Worm (Caenorhabditis elegans) whole organism, L2 larva: ENCODE measurements around the gene mcm-3.

ENCODE experiments used
- C34F6.9 ChIP-seq: fragments of 150-350 bp; optimal IDR thresholded peaks from 2 replicates; lab custom pipeline; 2014; ENCODE audit warnings: missing biosample characterization, missing genetic modification characterization
- F13H6.1 ChIP-seq: sonication (generic microtip); optimal IDR thresholded peaks from 2 replicates; lab custom pipeline; 2016; ENCODE audit warnings: missing genetic modification characterization, missing compliant biosample characterization
- R02D3.7 ChIP-seq: fragments of 150-350 bp; optimal IDR thresholded peaks from 2 replicates; lab custom pipeline; 2014; ENCODE audit warnings: missing biosample characterization, missing genetic modification characterization
- Y55F3AM.14 ChIP-seq: fragments of 200-800 bp; sonication (Bioruptor generic); optimal IDR thresholded peaks from 2 replicates; lab custom pipeline; 2018; ENCODE audit warnings: mild to moderate bottlenecking, missing genetic modification characterization, missing compliant biosample characterization
- ZK546.5 ChIP-seq: sonication (generic microtip); optimal IDR thresholded peaks from 2 replicates; lab custom pipeline; 2017; ENCODE audit warnings: missing biosample characterization, missing genetic modification characterization
- alr-1 ChIP-seq: fragments of 150-350 bp; optimal IDR thresholded peaks from 2 replicates; lab custom pipeline; 2014; ENCODE audit warnings: missing biosample characterization, missing genetic modification characterization
- aly-2 ChIP-seq: fragments of 150-350 bp; optimal IDR thresholded peaks from 2 replicates; lab custom pipeline; 2014; ENCODE audit warnings: missing biosample characterization, missing genetic modification characterization
- ama-1 ChIP-seq: fragments of 150-350 bp; optimal IDR thresholded peaks from 2 replicates; lab custom pipeline; 2018; ENCODE audit warnings: inconsistent platforms
- blmp-1 ChIP-seq: sonication (generic microtip); optimal IDR thresholded peaks from 2 replicates; lab custom pipeline; 2017; ENCODE audit warnings: missing genetic modification characterization, mild to moderate bottlenecking, missing compliant biosample characterization, antibody characterized with exemption, moderate library complexity; ENCODE audit not compliant: insufficient read depth
- ceh-16 ChIP-seq: fragments of 150-350 bp; optimal IDR thresholded peaks from 2 replicates; lab custom pipeline; 2014; ENCODE audit warnings: missing biosample characterization, missing genetic modification characterization
- ceh-82 ChIP-seq: fragments of 150-350 bp; optimal IDR thresholded peaks from 2 replicates; lab custom pipeline; 2014; ENCODE audit warnings: missing biosample characterization, missing genetic modification characterization
- crh-2 ChIP-seq: sonication (generic microtip); optimal IDR thresholded peaks from 2 replicates; lab custom pipeline; 2017; ENCODE audit warnings: missing biosample characterization, missing genetic modification characterization
- dmd-4 ChIP-seq: sonication (generic microtip); optimal IDR thresholded peaks from 2 replicates; lab custom pipeline; 2017; ENCODE audit warnings: missing biosample characterization, missing genetic modification characterization
- egl-27 ChIP-seq: sonication (generic microtip); optimal IDR thresholded peaks from 3 replicates; lab custom pipeline; 2017; ENCODE audit warnings: missing biosample characterization, missing genetic modification reagents, missing genetic modification characterization
- elt-1 ChIP-seq: fragments of 150-350 bp; optimal IDR thresholded peaks from 2 replicates; lab custom pipeline; 2014; ENCODE audit warnings: missing biosample characterization, missing genetic modification characterization
- elt-3 ChIP-seq: sonication (generic microtip); optimal IDR thresholded peaks from 2 replicates; lab custom pipeline; 2017; ENCODE audit warnings: missing biosample characterization, missing genetic modification characterization
- gmeb-1 ChIP-seq: fragments of 150-350 bp; optimal IDR thresholded peaks from 2 replicates; lab custom pipeline; 2014; ENCODE audit warnings: missing biosample characterization, missing genetic modification characterization
- lin-11 ChIP-seq: fragments of 150-350 bp; sonication (generic microtip); optimal IDR thresholded peaks from 2 replicates; lab custom pipeline; 2014; ENCODE audit warnings: missing biosample characterization, missing genetic modification characterization, inconsistent platforms, mixed read lengths
- lin-13 ChIP-seq: fragments of 150-350 bp; optimal IDR thresholded peaks from 2 replicates; lab custom pipeline; 2014; ENCODE audit warnings: missing biosample characterization, missing genetic modification reagents, missing genetic modification characterization
- lsy-2 ChIP-seq, 2 experiments: fragments of 150-350 bp in 1 of 2; sonication (generic microtip) in 1 of 2; optimal IDR thresholded peaks; 2 replicates each; lab custom pipeline; 2014 to 2017; ENCODE audit warnings: missing biosample characterization in 2 of 2, missing genetic modification characterization in 2 of 2
- mab-5 ChIP-seq: fragments of 150-350 bp; optimal IDR thresholded peaks from 2 replicates; lab custom pipeline; 2014; ENCODE audit warnings: missing biosample characterization, missing genetic modification characterization
- mbf-1 ChIP-seq: sonication (generic microtip); optimal IDR thresholded peaks from 2 replicates; lab custom pipeline; 2017; ENCODE audit warnings: missing biosample characterization, missing genetic modification characterization
- mdl-1 ChIP-seq, 2 experiments: fragments of 150-350 bp in 1 of 2; sonication (generic microtip) in 1 of 2; optimal IDR thresholded peaks; 2 replicates each; lab custom pipeline; 2017; ENCODE audit warnings: missing biosample characterization in 2 of 2, missing genetic modification characterization in 2 of 2
- nhr-10 ChIP-seq: sonication (generic microtip); optimal IDR thresholded peaks from 2 replicates; lab custom pipeline; 2017; ENCODE audit warnings: missing biosample characterization, missing genetic modification characterization
- nhr-11 ChIP-seq: fragments of 150-350 bp; optimal IDR thresholded peaks from 2 replicates; lab custom pipeline; 2014; ENCODE audit warnings: missing biosample characterization, missing genetic modification characterization
- nhr-12 ChIP-seq: fragments of 150-350 bp; optimal IDR thresholded peaks from 2 replicates; lab custom pipeline; 2014; ENCODE audit warnings: missing biosample characterization, missing genetic modification characterization
- nhr-21 ChIP-seq: fragments of 150-350 bp; optimal IDR thresholded peaks from 2 replicates; lab custom pipeline; 2014; ENCODE audit warnings: missing biosample characterization, missing genetic modification characterization
- nhr-23 ChIP-seq: fragments of 150-350 bp; optimal IDR thresholded peaks from 2 replicates; lab custom pipeline; 2014; ENCODE audit warnings: missing biosample characterization, missing genetic modification reagents, missing genetic modification characterization
- nhr-237 ChIP-seq: fragments of 150-350 bp; optimal IDR thresholded peaks from 2 replicates; lab custom pipeline; 2014; ENCODE audit warnings: missing biosample characterization, missing genetic modification characterization
- nhr-25 ChIP-seq: fragments of 150-350 bp; sonication (generic microtip); optimal IDR thresholded peaks from 3 replicates; lab custom pipeline; 2014; ENCODE audit warnings: missing biosample characterization, missing genetic modification characterization
- nhr-6 ChIP-seq: fragments of 150-350 bp; optimal IDR thresholded peaks from 2 replicates; lab custom pipeline; 2014; ENCODE audit warnings: missing biosample characterization, missing genetic modification characterization
- nhr-77 ChIP-seq: fragments of 150-350 bp; optimal IDR thresholded peaks from 2 replicates; lab custom pipeline; 2014; ENCODE audit warnings: missing biosample characterization, missing genetic modification characterization
- peb-1 ChIP-seq: fragments of 150-350 bp; optimal IDR thresholded peaks from 2 replicates; lab custom pipeline; 2014; ENCODE audit warnings: missing biosample characterization, missing genetic modification characterization
- sem-4 ChIP-seq: fragments of 150-350 bp; optimal IDR thresholded peaks from 2 replicates; lab custom pipeline; 2014; ENCODE audit warnings: missing biosample characterization, missing genetic modification reagents, missing genetic modification characterization
- skn-1 ChIP-seq: sonication (generic microtip); optimal IDR thresholded peaks from 2 replicates; lab custom pipeline; 2017; ENCODE audit warnings: missing biosample characterization, missing genetic modification characterization
- sma-3 ChIP-seq: sonication (generic microtip); optimal IDR thresholded peaks from 2 replicates; lab custom pipeline; 2016; ENCODE audit warnings: missing genetic modification reagents, missing genetic modification characterization, missing compliant biosample characterization
- sma-9 ChIP-seq, 2 experiments: fragments of 150-350 bp in 1 of 2; sonication (generic microtip) in 1 of 2; optimal IDR thresholded peaks; 2 replicates each; lab custom pipeline; 2014 to 2016; ENCODE audit warnings: missing genetic modification characterization in 2 of 2, mild to moderate bottlenecking in 1 of 2, missing biosample characterization in 1 of 2, missing compliant biosample characterization in 1 of 2, missing genetic modification reagents in 1 of 2, moderate library complexity in 1 of 2
- snpc-4 ChIP-seq: fragments of 150-350 bp; optimal IDR thresholded peaks from 2 replicates; lab custom pipeline; 2014; ENCODE audit warnings: missing biosample characterization, missing genetic modification characterization
- unc-39 ChIP-seq: fragments of 150-350 bp; optimal IDR thresholded peaks from 2 replicates; lab custom pipeline; 2014; ENCODE audit warnings: missing biosample characterization, missing genetic modification characterization
- unc-55 ChIP-seq: fragments of 150-350 bp; sonication (generic microtip); optimal IDR thresholded peaks from 3 replicates; lab custom pipeline; 2014; ENCODE audit warnings: missing biosample characterization, missing genetic modification reagents, missing genetic modification characterization
- zag-1 ChIP-seq: fragments of 150-350 bp; optimal IDR thresholded peaks from 2 replicates; lab custom pipeline; 2014; ENCODE audit warnings: missing biosample characterization, missing genetic modification characterization
- ztf-1 ChIP-seq: fragments of 200-800 bp; sonication (Bioruptor generic); conservative IDR thresholded peaks from 2 replicates; pipeline ENCODE4 v1.3.6; 2022; ENCODE audit warnings: missing genetic modification characterization, missing compliant biosample characterization
- ztf-11 ChIP-seq: sonication (generic microtip); optimal IDR thresholded peaks from 2 replicates; lab custom pipeline; 2017; ENCODE audit warnings: missing biosample characterization, missing genetic modification characterization
- ztf-4 ChIP-seq: fragments of 150-350 bp; optimal IDR thresholded peaks from 2 replicates; lab custom pipeline; 2014; ENCODE audit warnings: missing biosample characterization, missing genetic modification characterization

mcm-3 gene

DNA sequence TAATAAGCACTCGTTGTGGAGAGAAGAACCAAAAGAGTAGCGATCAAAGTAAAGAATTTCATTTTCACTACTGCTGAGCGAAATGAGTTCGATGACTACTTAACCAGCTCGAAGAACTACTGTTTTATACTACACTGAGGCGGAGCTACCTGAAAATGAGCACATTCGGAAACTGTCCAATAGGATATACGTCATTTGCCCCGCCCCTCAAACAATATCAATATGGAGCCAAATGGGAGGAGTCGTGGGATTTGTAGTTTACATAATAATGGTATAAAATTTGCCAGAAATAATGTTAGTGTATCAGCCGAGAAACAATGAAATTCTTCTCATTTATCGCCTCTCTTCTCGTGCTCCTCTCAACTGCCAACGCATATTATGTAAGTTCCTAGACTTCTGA is 30.0 kb upstream of the mcm-3 start, which contains the start of the genes C01G10.5 and C01G10.4:
Gene C01G10.5, minus strand, starts transcription at position 101 of the 400 bp plus-strand sequence.
Gene C01G10.4, plus strand, starts transcription at position 303 of the 400 bp plus-strand sequence.
- TF ChIP-seq zag-1 (no peak), ceh-82 (tag; lab: Kevin White, UChicago) (no peak), ztf-1 (GFP tag; lab: Robert Waterston, UW) (no peak), elt-3 (no peak), peb-1 (tag; lab: Kevin White, UChicago) (no peak), ztf-4 (tag; lab: Kevin White, UChicago) (no peak), mbf-1 (no peak), unc-39 (tag; lab: Kevin White, UChicago) (no peak), mdl-1 (tag; optimal IDR thresholded peaks at IDR 0.05; lab: Kevin White, UChicago) (no peak), snpc-4 (no peak), lin-11 (tag; lab: Kevin White, UChicago) (no peak)

DNA sequence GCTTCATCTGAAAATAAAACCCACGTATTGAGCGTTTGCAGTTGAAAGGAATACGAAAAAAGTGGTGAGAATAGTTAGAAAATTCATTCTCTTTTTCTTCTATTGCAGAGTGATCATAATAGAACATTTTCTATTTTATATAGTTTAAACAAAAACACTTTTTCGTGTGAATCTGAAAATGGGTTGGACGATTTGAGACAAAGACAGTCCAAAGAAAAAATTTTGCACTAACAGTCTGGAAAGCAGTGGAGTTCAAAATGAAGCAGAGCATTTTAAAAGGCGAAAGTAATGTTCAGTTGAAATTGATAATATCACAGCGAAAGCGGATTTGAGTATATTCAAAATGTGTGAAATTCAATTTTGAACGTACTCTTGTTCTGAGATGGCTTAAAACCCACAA is 29.2 kb upstream of the mcm-3 start, which contains the start of gene C01G10.18:
Gene C01G10.18, minus strand, starts transcription at position 101 of the 400 bp plus-strand sequence.
- TF ChIP-seq ama-1 (lab: Kevin White, UChicago) (no peak), mab-5 (tag; lab: Kevin White, UChicago) (no peak), F13H6.1 (tag; lab: Kevin White, UChicago) (no peak), lsy-2 (tag; optimal IDR thresholded peaks at IDR 0.05; lab: Kevin White, UChicago) (no peak)

DNA sequence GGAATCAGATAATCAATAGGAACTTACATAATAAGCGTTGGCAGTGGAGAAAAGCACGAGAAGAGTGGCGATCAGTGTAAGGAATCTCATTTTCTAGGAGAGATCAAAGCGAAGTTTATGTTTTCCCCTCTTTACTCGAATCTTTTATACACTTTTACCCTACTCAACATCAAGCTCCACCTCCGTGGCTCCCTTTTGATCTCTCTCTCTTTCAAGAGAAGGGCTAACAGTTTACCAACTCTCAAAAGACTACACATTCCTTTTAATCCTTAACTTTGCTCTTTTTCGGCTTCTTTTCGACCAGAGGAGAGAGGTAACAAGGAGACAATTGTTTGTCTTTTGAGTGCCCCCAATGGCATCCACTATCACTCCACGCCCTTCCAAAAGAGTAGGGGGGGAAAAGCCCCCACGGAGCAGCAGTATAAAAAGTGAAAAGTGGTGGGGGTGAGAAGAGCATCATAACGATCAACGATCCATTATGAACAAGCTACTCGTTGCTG is 27.9 kb upstream of the mcm-3 start, which contains the start of the genes C01G10.15 and C01G10.6:
Gene C01G10.15, minus strand, starts transcription at position 101 of the 500 bp plus-strand sequence.
Gene C01G10.6, plus strand, starts transcription at position 450 of the 500 bp plus-strand sequence.
- TF ChIP-seq nhr-237 (tag; lab: Kevin White, UChicago) (no peak), sma-9 (GFP tag; optimal IDR thresholded peaks at IDR 0.05; lab: Kevin White, UChicago) (peak; percentile 0), sma-9 (tag; optimal IDR thresholded peaks at IDR 0.05; lab: Kevin White, UChicago) (no peak)

DNA sequence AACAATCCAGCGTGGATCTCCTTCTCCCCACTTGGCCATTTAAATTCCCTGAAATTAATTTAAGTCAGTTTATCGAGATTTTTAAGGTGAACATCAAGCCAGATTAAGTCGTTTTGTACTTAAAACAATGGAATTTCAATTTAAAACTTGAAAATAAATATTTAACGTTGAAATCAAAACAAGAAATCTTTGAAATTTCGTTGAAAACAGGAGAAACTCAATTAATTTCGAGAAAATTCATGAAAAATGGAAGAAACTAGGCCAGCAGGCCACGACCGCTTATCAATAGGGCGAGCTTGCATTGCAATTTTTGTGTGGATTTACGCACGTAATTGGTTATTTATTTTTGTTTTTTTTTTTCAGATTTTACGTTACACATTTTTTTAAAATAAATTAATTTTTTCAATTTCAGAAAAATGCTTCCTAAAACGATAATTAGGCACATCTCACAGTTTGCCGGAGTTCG is 26.0 kb upstream of the mcm-3 start, which contains the start of the genes ahsa-1 and C01G10.7:
Gene ahsa-1, minus strand, starts transcription at position 51 of the 466 bp plus-strand sequence.
Gene C01G10.7, plus strand, starts transcription at position 413 of the 466 bp plus-strand sequence.
- TF ChIP-seq elt-3 (no peak), ama-1 (lab: Kevin White, UChicago) (no peak), ztf-1 (GFP tag; lab: Robert Waterston, UW) (no peak), sma-3 (peak; percentile 95), lin-11 (tag; lab: Kevin White, UChicago) (peak; percentile 47), nhr-11 (tag; lab: Kevin White, UChicago) (no peak), R02D3.7 (tag; lab: Kevin White, UChicago) (peak; percentile 88), ZK546.5 (peak; percentile 42), dmd-4 (tag; lab: Kevin White, UChicago) (no peak), ztf-11 (tag; lab: Kevin White, UChicago) (no peak), mab-5 (tag; lab: Kevin White, UChicago) (peak; percentile 80), mbf-1 (no peak), crh-2 (tag; lab: Kevin White, UChicago) (peak; percentile 94), sem-4 (peak; percentile 76), unc-55 (GFP tag; lab: Kevin White, UChicago) (peak; percentile 98), zag-1 (peak; percentile 30), nhr-23 (tag; lab: Kevin White, UChicago) (no peak), nhr-77 (peak; percentile 78), ceh-82 (tag; lab: Kevin White, UChicago) (peak; percentile 15), peb-1 (tag; lab: Kevin White, UChicago) (no peak), skn-1 (peak; percentile 56), nhr-25 (tag; lab: Kevin White, UChicago) (no peak), nhr-6 (tag; lab: Kevin White, UChicago) (no peak), sma-9 (GFP tag; optimal IDR thresholded peaks at IDR 0.05; lab: Kevin White, UChicago) (peak; percentile 88), sma-9 (tag; optimal IDR thresholded peaks at IDR 0.05; lab: Kevin White, UChicago) (no peak), alr-1 (tag; lab: Kevin White, UChicago) (no peak), ztf-4 (tag; lab: Kevin White, UChicago) (peak; percentile 79), blmp-1 (peak; percentile 64), nhr-21 (tag; lab: Kevin White, UChicago) (no peak), gmeb-1 (peak; percentile 81), aly-2 (no peak), egl-27 (tag; lab: Kevin White, UChicago) (peak; percentile 52), nhr-10 (tag; lab: Kevin White, UChicago) (no peak), nhr-12 (tag; lab: Kevin White, UChicago) (no peak), lsy-2 (tag; optimal IDR thresholded peaks at IDR 0.05; lab: Kevin White, UChicago) (peak; percentile 76 to 93), ceh-16 (tag; lab: Kevin White, UChicago) (peak; percentile 36), F13H6.1 (tag; lab: Kevin White, UChicago) (peak; percentile 86), C34F6.9 (tag; lab: Kevin White, UChicago) (peak; percentile 98), snpc-4 (peak; percentile 81), elt-1 (tag; lab: Kevin White, UChicago) (no peak), Y55F3AM.14 (GFP tag; lab: Kevin White, UChicago) (no peak), nhr-237 (tag; lab: Kevin White, UChicago) (peak; percentile 23), lin-13 (GFP tag; lab: Kevin White, UChicago) (peak; percentile 86)
